Worm (Caenorhabditis elegans) whole organism, L2 larva: ENCODE results near the gene C36A4.11.

ENCODE experiments used
- C34F6.9 ChIP-seq: fragments of 150-350 bp; optimal IDR thresholded peaks from 2 replicates; lab custom pipeline; 2014; ENCODE audit warnings: missing biosample characterization, missing genetic modification characterization
- F13H6.1 ChIP-seq: sonication (generic microtip); optimal IDR thresholded peaks from 2 replicates; lab custom pipeline; 2016; ENCODE audit warnings: missing genetic modification characterization, missing compliant biosample characterization
- R02D3.7 ChIP-seq: fragments of 150-350 bp; optimal IDR thresholded peaks from 2 replicates; lab custom pipeline; 2014; ENCODE audit warnings: missing biosample characterization, missing genetic modification characterization
- Y55F3AM.14 ChIP-seq: fragments of 200-800 bp; sonication (Bioruptor generic); optimal IDR thresholded peaks from 2 replicates; lab custom pipeline; 2018; ENCODE audit warnings: mild to moderate bottlenecking, missing genetic modification characterization, missing compliant biosample characterization
- ZK546.5 ChIP-seq: sonication (generic microtip); optimal IDR thresholded peaks from 2 replicates; lab custom pipeline; 2017; ENCODE audit warnings: missing biosample characterization, missing genetic modification characterization
- alr-1 ChIP-seq: fragments of 150-350 bp; optimal IDR thresholded peaks from 2 replicates; lab custom pipeline; 2014; ENCODE audit warnings: missing biosample characterization, missing genetic modification characterization
- aly-2 ChIP-seq: fragments of 150-350 bp; optimal IDR thresholded peaks from 2 replicates; lab custom pipeline; 2014; ENCODE audit warnings: missing biosample characterization, missing genetic modification characterization
- ama-1 ChIP-seq: fragments of 150-350 bp; optimal IDR thresholded peaks from 2 replicates; lab custom pipeline; 2018; ENCODE audit warnings: inconsistent platforms
- blmp-1 ChIP-seq: sonication (generic microtip); optimal IDR thresholded peaks from 2 replicates; lab custom pipeline; 2017; ENCODE audit warnings: missing genetic modification characterization, mild to moderate bottlenecking, missing compliant biosample characterization, antibody characterized with exemption, moderate library complexity; ENCODE audit not compliant: insufficient read depth
- ceh-16 ChIP-seq: fragments of 150-350 bp; optimal IDR thresholded peaks from 2 replicates; lab custom pipeline; 2014; ENCODE audit warnings: missing biosample characterization, missing genetic modification characterization
- ceh-82 ChIP-seq: fragments of 150-350 bp; optimal IDR thresholded peaks from 2 replicates; lab custom pipeline; 2014; ENCODE audit warnings: missing biosample characterization, missing genetic modification characterization
- crh-2 ChIP-seq: sonication (generic microtip); optimal IDR thresholded peaks from 2 replicates; lab custom pipeline; 2017; ENCODE audit warnings: missing biosample characterization, missing genetic modification characterization
- dmd-4 ChIP-seq: sonication (generic microtip); optimal IDR thresholded peaks from 2 replicates; lab custom pipeline; 2017; ENCODE audit warnings: missing biosample characterization, missing genetic modification characterization
- egl-27 ChIP-seq: sonication (generic microtip); optimal IDR thresholded peaks from 3 replicates; lab custom pipeline; 2017; ENCODE audit warnings: missing biosample characterization, missing genetic modification reagents, missing genetic modification characterization
- elt-1 ChIP-seq: fragments of 150-350 bp; optimal IDR thresholded peaks from 2 replicates; lab custom pipeline; 2014; ENCODE audit warnings: missing biosample characterization, missing genetic modification characterization
- elt-3 ChIP-seq: sonication (generic microtip); optimal IDR thresholded peaks from 2 replicates; lab custom pipeline; 2017; ENCODE audit warnings: missing biosample characterization, missing genetic modification characterization
- fos-1 ChIP-seq: fragments of 150-350 bp; optimal IDR thresholded peaks from 2 replicates; lab custom pipeline; 2014; ENCODE audit warnings: missing biosample characterization, missing genetic modification characterization
- gmeb-1 ChIP-seq: fragments of 150-350 bp; optimal IDR thresholded peaks from 2 replicates; lab custom pipeline; 2014; ENCODE audit warnings: missing biosample characterization, missing genetic modification characterization
- lin-11 ChIP-seq: fragments of 150-350 bp; sonication (generic microtip); optimal IDR thresholded peaks from 2 replicates; lab custom pipeline; 2014; ENCODE audit warnings: missing biosample characterization, missing genetic modification characterization, inconsistent platforms, mixed read lengths
- lin-13 ChIP-seq: fragments of 150-350 bp; optimal IDR thresholded peaks from 2 replicates; lab custom pipeline; 2014; ENCODE audit warnings: missing biosample characterization, missing genetic modification reagents, missing genetic modification characterization
- lin-39 ChIP-seq: fragments of 150-350 bp; optimal IDR thresholded peaks from 2 replicates; lab custom pipeline; 2014; ENCODE audit warnings: missing biosample characterization, missing genetic modification reagents, missing genetic modification characterization
- lsy-2 ChIP-seq, 2 experiments: fragments of 150-350 bp in 1 of 2; sonication (generic microtip) in 1 of 2; optimal IDR thresholded peaks; 2 replicates each; lab custom pipeline; 2014 to 2017; ENCODE audit warnings: missing biosample characterization in 2 of 2, missing genetic modification characterization in 2 of 2
- mab-5 ChIP-seq: fragments of 150-350 bp; optimal IDR thresholded peaks from 2 replicates; lab custom pipeline; 2014; ENCODE audit warnings: missing biosample characterization, missing genetic modification characterization
- mbf-1 ChIP-seq: sonication (generic microtip); optimal IDR thresholded peaks from 2 replicates; lab custom pipeline; 2017; ENCODE audit warnings: missing biosample characterization, missing genetic modification characterization
- mdl-1 ChIP-seq, 2 experiments: fragments of 150-350 bp in 1 of 2; sonication (generic microtip) in 1 of 2; optimal IDR thresholded peaks; 2 replicates each; lab custom pipeline; 2017; ENCODE audit warnings: missing biosample characterization in 2 of 2, missing genetic modification characterization in 2 of 2
- nhr-10 ChIP-seq: sonication (generic microtip); optimal IDR thresholded peaks from 2 replicates; lab custom pipeline; 2017; ENCODE audit warnings: missing biosample characterization, missing genetic modification characterization
- nhr-11 ChIP-seq: fragments of 150-350 bp; optimal IDR thresholded peaks from 2 replicates; lab custom pipeline; 2014; ENCODE audit warnings: missing biosample characterization, missing genetic modification characterization
- nhr-12 ChIP-seq: fragments of 150-350 bp; optimal IDR thresholded peaks from 2 replicates; lab custom pipeline; 2014; ENCODE audit warnings: missing biosample characterization, missing genetic modification characterization
- nhr-129 ChIP-seq: fragments of 150-350 bp; optimal IDR thresholded peaks from 2 replicates; lab custom pipeline; 2014; ENCODE audit warnings: missing biosample characterization, missing genetic modification characterization
- nhr-21 ChIP-seq: fragments of 150-350 bp; optimal IDR thresholded peaks from 2 replicates; lab custom pipeline; 2014; ENCODE audit warnings: missing biosample characterization, missing genetic modification characterization
- nhr-23 ChIP-seq: fragments of 150-350 bp; optimal IDR thresholded peaks from 2 replicates; lab custom pipeline; 2014; ENCODE audit warnings: missing biosample characterization, missing genetic modification reagents, missing genetic modification characterization
- nhr-237 ChIP-seq: fragments of 150-350 bp; optimal IDR thresholded peaks from 2 replicates; lab custom pipeline; 2014; ENCODE audit warnings: missing biosample characterization, missing genetic modification characterization
- nhr-25 ChIP-seq: fragments of 150-350 bp; sonication (generic microtip); optimal IDR thresholded peaks from 3 replicates; lab custom pipeline; 2014; ENCODE audit warnings: missing biosample characterization, missing genetic modification characterization
- nhr-6 ChIP-seq: fragments of 150-350 bp; optimal IDR thresholded peaks from 2 replicates; lab custom pipeline; 2014; ENCODE audit warnings: missing biosample characterization, missing genetic modification characterization
- nhr-77 ChIP-seq: fragments of 150-350 bp; optimal IDR thresholded peaks from 2 replicates; lab custom pipeline; 2014; ENCODE audit warnings: missing biosample characterization, missing genetic modification characterization
- peb-1 ChIP-seq: fragments of 150-350 bp; optimal IDR thresholded peaks from 2 replicates; lab custom pipeline; 2014; ENCODE audit warnings: missing biosample characterization, missing genetic modification characterization
- sem-4 ChIP-seq: fragments of 150-350 bp; optimal IDR thresholded peaks from 2 replicates; lab custom pipeline; 2014; ENCODE audit warnings: missing biosample characterization, missing genetic modification reagents, missing genetic modification characterization
- skn-1 ChIP-seq: sonication (generic microtip); optimal IDR thresholded peaks from 2 replicates; lab custom pipeline; 2017; ENCODE audit warnings: missing biosample characterization, missing genetic modification characterization
- sma-3 ChIP-seq: sonication (generic microtip); optimal IDR thresholded peaks from 2 replicates; lab custom pipeline; 2016; ENCODE audit warnings: missing genetic modification reagents, missing genetic modification characterization, missing compliant biosample characterization
- sma-9 ChIP-seq, 2 experiments: fragments of 150-350 bp in 1 of 2; sonication (generic microtip) in 1 of 2; optimal IDR thresholded peaks; 2 replicates each; lab custom pipeline; 2014 to 2016; ENCODE audit warnings: missing genetic modification characterization in 2 of 2, mild to moderate bottlenecking in 1 of 2, missing biosample characterization in 1 of 2, missing compliant biosample characterization in 1 of 2, missing genetic modification reagents in 1 of 2, moderate library complexity in 1 of 2
- snpc-4 ChIP-seq: fragments of 150-350 bp; optimal IDR thresholded peaks from 2 replicates; lab custom pipeline; 2014; ENCODE audit warnings: missing biosample characterization, missing genetic modification characterization
- unc-39 ChIP-seq: fragments of 150-350 bp; optimal IDR thresholded peaks from 2 replicates; lab custom pipeline; 2014; ENCODE audit warnings: missing biosample characterization, missing genetic modification characterization
- unc-55 ChIP-seq: fragments of 150-350 bp; sonication (generic microtip); optimal IDR thresholded peaks from 3 replicates; lab custom pipeline; 2014; ENCODE audit warnings: missing biosample characterization, missing genetic modification reagents, missing genetic modification characterization
- unc-62 ChIP-seq: fragments of 150-350 bp; optimal IDR thresholded peaks from 2 replicates; lab custom pipeline; 2014; ENCODE audit warnings: missing biosample characterization, missing genetic modification reagents, missing genetic modification characterization
- zag-1 ChIP-seq: fragments of 150-350 bp; optimal IDR thresholded peaks from 2 replicates; lab custom pipeline; 2014; ENCODE audit warnings: missing biosample characterization, missing genetic modification characterization
- ztf-1 ChIP-seq: fragments of 200-800 bp; sonication (Bioruptor generic); conservative IDR thresholded peaks from 2 replicates; pipeline ENCODE4 v1.3.6; 2022; ENCODE audit warnings: missing genetic modification characterization, missing compliant biosample characterization
- ztf-11 ChIP-seq: sonication (generic microtip); optimal IDR thresholded peaks from 2 replicates; lab custom pipeline; 2017; ENCODE audit warnings: missing biosample characterization, missing genetic modification characterization
- ztf-4 ChIP-seq: fragments of 150-350 bp; optimal IDR thresholded peaks from 2 replicates; lab custom pipeline; 2014; ENCODE audit warnings: missing biosample characterization, missing genetic modification characterization

The C36A4.11 gene

ce11 chrIII:3811375-3811924, 28.9 kb upstream of the C36A4.11 start:
- TF ChIP-seq ceh-82 (no peak), lsy-2 (tag; optimal IDR thresholded peaks at IDR 0.05; lab: Kevin White, UChicago) (no peak), gmeb-1 (tag; lab: Kevin White, UChicago) (no peak), sma-3 (GFP tag; lab: Kevin White, UChicago) (peak; percentile 47), R02D3.7 (tag; lab: Kevin White, UChicago) (no peak), nhr-12 (tag; lab: Kevin White, UChicago) (no peak), mdl-1 (tag; optimal IDR thresholded peaks at IDR 0.05; lab: Kevin White, UChicago) (no peak), nhr-21 (tag; lab: Kevin White, UChicago) (no peak), crh-2 (tag; lab: Kevin White, UChicago) (peak; percentile 18), egl-27 (tag; lab: Kevin White, UChicago) (no peak), skn-1 (tag; lab: Kevin White, UChicago) (no peak), mbf-1 (tag; lab: Kevin White, UChicago) (no peak), ceh-16 (peak; percentile 26), sma-9 (GFP tag; optimal IDR thresholded peaks at IDR 0.05; lab: Kevin White, UChicago) (peak; percentile 22), sma-9 (tag; optimal IDR thresholded peaks at IDR 0.05; lab: Kevin White, UChicago) (no peak), nhr-23 (tag; lab: Kevin White, UChicago) (no peak), alr-1 (tag; lab: Kevin White, UChicago) (no peak), Y55F3AM.14 (no peak), F13H6.1 (peak; percentile 23), unc-62 (GFP tag; lab: Kevin White, UChicago) (no peak), C34F6.9 (tag; lab: Kevin White, UChicago) (no peak), ama-1 (no peak), nhr-237 (no peak), nhr-25 (tag; lab: Kevin White, UChicago) (peak; percentile 87), unc-55 (GFP tag; lab: Kevin White, UChicago) (no peak), unc-39 (tag; lab: Kevin White, UChicago) (no peak), nhr-129 (tag; lab: Kevin White, UChicago) (peak; percentile 31), fos-1 (tag; lab: Kevin White, UChicago) (peak; percentile 34), ztf-4 (tag; lab: Kevin White, UChicago) (no peak), ztf-11 (tag; lab: Kevin White, UChicago) (no peak), lin-39 (tag; lab: Kevin White, UChicago) (no peak), nhr-6 (no peak), ZK546.5 (tag; lab: Kevin White, UChicago) (no peak), mab-5 (tag; lab: Kevin White, UChicago) (no peak), dmd-4 (tag; lab: Kevin White, UChicago) (no peak), elt-1 (tag; lab: Kevin White, UChicago) (no peak), nhr-10 (tag; lab: Kevin White, UChicago) (no peak), peb-1 (tag; lab: Kevin White, UChicago) (no peak), snpc-4 (tag; lab: Kevin White, UChicago) (no peak), elt-3 (tag; lab: Kevin White, UChicago) (no peak), nhr-11 (tag; lab: Kevin White, UChicago) (no peak), sem-4 (no peak), lin-11 (tag; lab: Kevin White, UChicago) (no peak), aly-2 (tag; lab: Kevin White, UChicago) (no peak), nhr-77 (no peak), lin-13 (GFP tag; lab: Kevin White, UChicago) (no peak), blmp-1 (tag; lab: Kevin White, UChicago) (no peak), ztf-1 (GFP tag; lab: Robert Waterston, UW) (no peak), zag-1 (tag; lab: Kevin White, UChicago) (no peak)
- TF ChIP-seq, all 48 proteins: peak for 8
